Fruit fly (Drosophila melanogaster) S2 (cell line): Measurements from ENCODE around the gene rgn.

Experiments used
- CG8478 ChIP-seq: fragments of >200 bp; optimal IDR thresholded peaks from 2 replicates; lab custom pipeline; 2018
- CTCF ChIP-seq, 2 experiments: fragments of >200 bp; optimal IDR thresholded peaks; 2 replicates each; lab custom pipeline; 2018

DNA sequence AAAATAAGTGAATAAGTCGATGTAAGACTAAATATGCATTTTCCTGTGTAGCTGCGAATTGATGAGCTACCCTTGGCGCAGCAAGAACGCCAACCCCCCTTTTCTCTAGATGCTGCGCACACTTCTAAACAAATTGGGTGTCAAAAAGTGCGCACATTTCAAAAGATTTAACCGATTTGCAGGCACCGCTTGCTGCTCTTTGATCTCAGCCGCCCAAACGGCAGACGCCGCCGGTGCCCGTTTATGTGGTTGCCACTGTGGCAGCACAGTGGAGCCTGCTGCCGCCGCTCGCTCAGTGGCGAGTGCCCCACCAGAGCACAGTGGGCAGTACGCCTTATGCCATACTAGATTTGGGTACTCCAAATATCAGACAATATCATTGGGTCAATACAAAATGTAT is 68.2 kb downstream of the rgn start:
- TF ChIP-seq CG8478 (lab: Kevin White, UChicago) (no peak), CTCF (optimal IDR thresholded peaks at IDR 0.05; lab: Kevin White, UChicago) (no peak)
